Worm (Caenorhabditis elegans) whole organism, late embryonic: Measurements from ENCODE around the gene aly-3.
A peak's percentile ranks its signal among the peaks of the same experiment; 100 is the strongest.

Source experiments
- K02D7.2 ChIP-seq: sonication (generic microtip); optimal IDR thresholded peaks from 2 replicates; lab custom pipeline; 2017; ENCODE audit warnings: mild to moderate bottlenecking, missing genetic modification characterization, missing compliant biosample characterization
- ama-1 ChIP-seq: fragments of 150-350 bp; optimal IDR thresholded peaks from 2 replicates; lab custom pipeline; 2014
- ceh-14 ChIP-seq: sonication (generic microtip); optimal IDR thresholded peaks from 2 replicates; lab custom pipeline; 2016; ENCODE audit warnings: missing genotype, missing genetic modification characterization, missing compliant biosample characterization
- ceh-19 ChIP-seq: fragments of 200-800 bp; sonication (Bioruptor generic); optimal IDR thresholded peaks from 2 replicates; lab custom pipeline; 2018; ENCODE audit warnings: mild to moderate bottlenecking, missing genetic modification characterization, missing compliant biosample characterization
- ceh-2 ChIP-seq: sonication (generic microtip); optimal IDR thresholded peaks from 2 replicates; lab custom pipeline; 2016; ENCODE audit warnings: missing genotype, missing genetic modification characterization, missing compliant biosample characterization
- ceh-22 ChIP-seq: sonication (generic microtip); optimal IDR thresholded peaks from 2 replicates; lab custom pipeline; 2017; ENCODE audit warnings: missing biosample characterization, missing genetic modification characterization
- ceh-30 ChIP-seq: fragments of 150-350 bp; optimal IDR thresholded peaks from 2 replicates; lab custom pipeline; 2014; ENCODE audit warnings: missing biosample characterization, missing genetic modification characterization
- ceh-31 ChIP-seq: sonication (generic microtip); optimal IDR thresholded peaks from 2 replicates; lab custom pipeline; 2016; ENCODE audit warnings: missing genetic modification characterization, missing compliant biosample characterization
- ceh-34 ChIP-seq: sonication (generic microtip); optimal IDR thresholded peaks from 2 replicates; lab custom pipeline; 2016; ENCODE audit warnings: mild to moderate bottlenecking, missing genetic modification characterization, missing compliant biosample characterization
- ceh-48 ChIP-seq: sonication (generic microtip); optimal IDR thresholded peaks from 2 replicates; lab custom pipeline; 2016; ENCODE audit warnings: missing genetic modification characterization, inconsistent platforms, missing compliant biosample characterization
- ceh-6 ChIP-seq: fragments of 200-800 bp; sonication (Bioruptor generic); optimal IDR thresholded peaks from 2 replicates; lab custom pipeline; 2018; ENCODE audit warnings: mild to moderate bottlenecking, missing genetic modification characterization, missing compliant biosample characterization
- dmd-4 ChIP-seq: sonication (generic microtip); optimal IDR thresholded peaks from 2 replicates; lab custom pipeline; 2016; ENCODE audit warnings: borderline replicate concordance, missing genetic modification characterization, missing compliant biosample characterization
- dve-1 ChIP-seq: sonication (generic microtip); optimal IDR thresholded peaks from 2 replicates; lab custom pipeline; 2017; ENCODE audit warnings: antibody characterized with exemption, mild to moderate bottlenecking, missing genetic modification characterization, missing compliant biosample characterization
- elt-2 ChIP-seq: sonication (generic microtip); optimal IDR thresholded peaks from 2 replicates; lab custom pipeline; 2016; ENCODE audit warnings: missing genetic modification reagents, missing genetic modification characterization, missing compliant biosample characterization
- fkh-10 ChIP-seq: fragments of 150-350 bp; optimal IDR thresholded peaks from 2 replicates; lab custom pipeline; 2014; ENCODE audit warnings: missing biosample characterization, missing genetic modification reagents, missing genetic modification characterization
- hlh-15 ChIP-seq: sonication (generic microtip); optimal IDR thresholded peaks from 2 replicates; lab custom pipeline; 2016; ENCODE audit warnings: missing genetic modification characterization, missing compliant biosample characterization
- hlh-8 ChIP-seq: sonication (generic microtip); optimal IDR thresholded peaks from 2 replicates; lab custom pipeline; 2016; ENCODE audit warnings: missing genotype, missing genetic modification characterization, missing compliant biosample characterization
- lim-6 ChIP-seq: sonication (generic microtip); optimal IDR thresholded peaks from 2 replicates; lab custom pipeline; 2016; ENCODE audit warnings: missing genetic modification characterization, missing compliant biosample characterization
- lin-11 ChIP-seq: fragments of 200-800 bp; sonication (Bioruptor generic); optimal IDR thresholded peaks from 2 replicates; lab custom pipeline; 2018; ENCODE audit warnings: mild to moderate bottlenecking, missing genetic modification characterization, missing compliant biosample characterization
- nfya-1 ChIP-seq: sonication (generic microtip); optimal IDR thresholded peaks from 2 replicates; lab custom pipeline; 2017; ENCODE audit warnings: missing genetic modification characterization, mild to moderate bottlenecking, missing compliant biosample characterization, antibody characterized with exemption, moderate library complexity
- nhr-232 ChIP-seq: sonication (generic microtip); optimal IDR thresholded peaks from 2 replicates; lab custom pipeline; 2016; ENCODE audit warnings: missing genetic modification characterization, missing compliant biosample characterization
- pag-3 ChIP-seq: sonication (generic microtip); optimal IDR thresholded peaks from 2 replicates; lab custom pipeline; 2016; ENCODE audit warnings: missing compliant biosample characterization, missing genetic modification characterization, borderline replicate concordance
- pax-1 ChIP-seq: fragments of 150-350 bp; optimal IDR thresholded peaks from 2 replicates; lab custom pipeline; 2014; ENCODE audit warnings: missing biosample characterization, missing genetic modification characterization
- pha-2 ChIP-seq: sonication (generic microtip); optimal IDR thresholded peaks from 2 replicates; lab custom pipeline; 2017; ENCODE audit warnings: mild to moderate bottlenecking, missing genetic modification characterization, missing compliant biosample characterization
- pqm-1 ChIP-seq: sonication (generic microtip); optimal IDR thresholded peaks from 2 replicates; lab custom pipeline; 2016; ENCODE audit warnings: missing genetic modification characterization, missing compliant biosample characterization
- pros-1 ChIP-seq: fragments of 150-350 bp; optimal IDR thresholded peaks from 2 replicates; lab custom pipeline; 2014; ENCODE audit warnings: missing biosample characterization, missing genetic modification reagents, missing genetic modification characterization
- ref-2 ChIP-seq: sonication (generic microtip); optimal IDR thresholded peaks from 2 replicates; lab custom pipeline; 2016; ENCODE audit warnings: missing genetic modification characterization, missing compliant biosample characterization
- syd-9 ChIP-seq: sonication (generic microtip); optimal IDR thresholded peaks from 2 replicates; lab custom pipeline; 2016; ENCODE audit warnings: mild to moderate bottlenecking, missing genetic modification characterization, moderate library complexity, missing compliant biosample characterization
- tbx-2 ChIP-seq: sonication (generic microtip); optimal IDR thresholded peaks from 2 replicates; lab custom pipeline; 2016; ENCODE audit warnings: missing genetic modification characterization, missing compliant biosample characterization
- unc-3 ChIP-seq, 2 experiments: fragments of 200-800 bp in 1 of 2; sonication (Bioruptor generic) in 1 of 2; sonication (generic microtip) in 1 of 2; conservative IDR thresholded peaks in 1 of 2; optimal IDR thresholded peaks in 1 of 2; 2 replicates each; pipeline versions ENCODE4 v1.3.6 to Lab custom; 2016 to 2022; ENCODE audit warnings: missing compliant biosample characterization in 2 of 2, missing genetic modification characterization in 2 of 2, missing genetic modification reagents in 1 of 2
- unc-55 ChIP-seq: sonication (generic microtip); optimal IDR thresholded peaks from 2 replicates; lab custom pipeline; 2017; ENCODE audit warnings: missing biosample characterization, missing genetic modification reagents, missing genetic modification characterization
- unc-86 ChIP-seq: sonication (generic microtip); optimal IDR thresholded peaks from 2 replicates; lab custom pipeline; 2016; ENCODE audit warnings: missing genetic modification characterization, missing compliant biosample characterization
- ztf-16 ChIP-seq: sonication (generic microtip); optimal IDR thresholded peaks from 2 replicates; lab custom pipeline; 2017; ENCODE audit warnings: missing genetic modification characterization, missing compliant biosample characterization

aly-3 gene

ce11 chrIV:12086498-12086897 lies 36.6 kb upstream of the aly-3 start (continued):
- TF ChIP-seq ceh-22 (tag; lab: Kevin White, UChicago), result no peak
- TF ChIP-seq ceh-31 (tag; lab: Kevin White, UChicago), result peak; percentile 23
- peak; percentile 36 for TF ChIP-seq ceh-48 (tag; lab: Kevin White, UChicago)
- peak; percentile 38 for TF ChIP-seq hlh-15
- no peak for TF ChIP-seq fkh-10 (GFP tag; lab: Kevin White, UChicago)
- TF ChIP-seq lin-11 (tag; lab: Kevin White, UChicago), result peak; percentile 46
- peak; percentile 30 for TF ChIP-seq syd-9
- TF ChIP-seq ceh-2 (tag; lab: Kevin White, UChicago), result peak; percentile 65
- peak; percentile 36 for TF ChIP-seq ceh-19 (GFP tag; lab: Kevin White, UChicago)
- no peak for TF ChIP-seq unc-3 (GFP tag; conservative IDR thresholded peaks at IDR 0.05; lab: Robert Waterston, UW)
- TF ChIP-seq unc-3 (tag; optimal IDR thresholded peaks at IDR 0.05; lab: Kevin White, UChicago), result peak; percentile 4
- TF ChIP-seq pag-3 (tag; lab: Kevin White, UChicago), result no peak
- TF ChIP-seq ceh-30 (tag; lab: Kevin White, UChicago), result no peak
- peak; percentile 61 for TF ChIP-seq tbx-2 (tag; lab: Kevin White, UChicago)
- TF ChIP-seq pha-2 (tag; lab: Kevin White, UChicago), result peak; percentile 60
- TF ChIP-seq, all 69 proteins: peak for 41

DNA sequence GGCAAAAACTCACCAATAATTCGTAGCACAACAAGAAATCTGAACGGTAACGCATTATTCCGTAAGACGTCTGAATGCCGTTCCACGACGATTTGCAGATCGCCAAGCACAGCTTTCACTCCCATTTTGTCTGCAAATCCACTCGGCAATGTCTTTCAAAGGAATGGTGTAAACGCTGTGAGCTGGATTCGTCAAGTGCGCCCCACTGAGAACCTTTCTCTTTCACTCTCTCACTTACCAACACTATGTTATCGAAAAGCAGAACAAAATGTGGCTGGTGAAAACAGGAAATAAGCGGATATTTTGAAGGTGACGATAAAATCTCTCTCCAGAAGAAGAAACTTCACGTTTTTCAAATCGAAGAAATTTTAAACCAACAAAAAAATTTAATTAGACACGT lies 34.2 kb upstream of the aly-3 start:
- TF ChIP-seq hlh-8, result no peak
- no peak for TF ChIP-seq lim-6 (tag; lab: Kevin White, UChicago)
- TF ChIP-seq ceh-14, result no peak
- no peak for TF ChIP-seq ceh-6 (GFP tag; lab: Kevin White, UChicago)
- peak; percentile 52 for TF ChIP-seq nfya-1 (tag; lab: Kevin White, UChicago)
- TF ChIP-seq ceh-31 (tag; lab: Kevin White, UChicago), result peak; percentile 35
- peak; percentile 73 for TF ChIP-seq ama-1

DNA sequence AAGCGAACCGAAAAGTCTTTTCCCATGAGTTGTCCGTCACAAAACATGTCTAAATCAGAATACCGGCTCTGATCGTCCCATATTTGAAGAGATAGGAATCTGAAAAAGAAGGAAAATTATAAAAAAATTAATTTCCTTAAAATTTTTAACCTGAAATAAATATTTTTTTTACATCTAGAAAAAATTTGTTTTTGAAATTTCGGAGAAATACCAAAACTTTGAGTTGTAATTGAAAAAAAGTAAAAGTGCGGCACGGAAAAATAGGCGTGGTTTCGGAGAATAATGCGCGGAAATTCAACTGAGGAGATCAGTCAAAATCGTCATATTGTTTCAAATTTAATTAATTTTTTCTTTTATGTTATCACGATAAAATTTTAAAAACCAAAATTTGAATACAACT lies 33.5 kb upstream of the aly-3 start, which contains the start of gene F11A10.6:
Gene F11A10.6 (minus strand): TSS at position 101 of the 400 bp plus-strand sequence.
- TF ChIP-seq ceh-48 (tag; lab: Kevin White, UChicago) (no peak), pros-1 (tag; lab: Kevin White, UChicago) (no peak), K02D7.2 (no peak), nfya-1 (tag; lab: Kevin White, UChicago) (no peak), elt-2 (tag; lab: Kevin White, UChicago) (no peak), pax-1 (no peak), lim-6 (tag; lab: Kevin White, UChicago) (no peak), dmd-4 (tag; lab: Kevin White, UChicago) (no peak)

DNA sequence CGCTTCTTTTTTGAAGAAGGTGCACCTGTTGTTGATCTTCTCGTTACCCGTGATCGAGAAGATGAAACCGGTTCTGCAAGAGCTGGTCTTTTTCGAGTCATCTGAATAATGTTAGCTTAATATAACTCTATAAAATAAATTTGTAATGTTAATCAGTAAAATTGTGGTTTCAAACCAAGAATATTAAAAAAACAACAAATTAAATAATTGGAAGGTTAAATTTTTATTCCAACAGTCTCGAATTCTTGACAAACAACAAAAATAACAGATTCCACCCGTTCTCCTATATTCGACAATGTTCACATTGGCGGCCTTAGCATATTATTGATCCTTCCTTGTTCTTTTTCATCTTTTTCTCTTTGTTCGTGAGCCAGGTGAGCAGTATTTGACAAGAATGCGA lies 31.0 kb upstream of the aly-3 start, which contains the start of gene mig-32:
Gene mig-32 (minus strand): TSS at position 101 of the 400 bp plus-strand sequence.
- TF ChIP-seq dve-1 (no peak), ceh-34 (tag; lab: Kevin White, UChicago) (no peak), ceh-14 (no peak), pqm-1 (tag; lab: Kevin White, UChicago) (no peak), ceh-22 (tag; lab: Kevin White, UChicago) (no peak), ceh-19 (GFP tag; lab: Kevin White, UChicago) (no peak), ama-1 (no peak), ztf-16 (tag; lab: Kevin White, UChicago) (no peak), ceh-31 (tag; lab: Kevin White, UChicago) (no peak), unc-86 (tag; lab: Kevin White, UChicago) (no peak), nhr-232 (tag; lab: Kevin White, UChicago) (no peak), unc-55 (no peak)
- TF ChIP-seq, all 69 proteins: peak for 0

DNA sequence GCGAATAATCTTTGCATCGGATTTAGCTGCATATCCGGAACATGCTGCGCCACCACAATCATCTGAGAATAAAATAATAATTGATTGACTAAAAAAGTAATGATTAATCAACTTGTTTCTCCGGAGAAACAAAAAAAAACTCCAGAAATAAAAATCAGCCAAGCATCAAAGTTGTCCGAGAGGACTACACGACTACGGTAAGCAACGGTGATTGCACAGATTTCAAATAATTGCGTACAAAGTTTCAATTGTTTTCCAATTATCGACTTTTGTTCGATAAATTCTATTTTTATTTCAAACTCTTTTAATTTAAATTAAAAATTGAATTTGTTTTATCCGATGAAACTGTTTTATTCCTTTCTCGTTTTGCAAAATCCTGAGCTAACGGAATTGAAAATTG lies 29.7 kb upstream of the aly-3 start, which contains the start of gene cpsf-4:
Gene cpsf-4 (minus strand): TSS at position 62 of the 400 bp plus-strand sequence.
- TF ChIP-seq ceh-31 (tag; lab: Kevin White, UChicago), result no peak
- TF ChIP-seq ref-2 (tag; lab: Kevin White, UChicago), result no peak
- no peak for TF ChIP-seq dmd-4 (tag; lab: Kevin White, UChicago)
- TF ChIP-seq pax-1, result no peak
- TF ChIP-seq ceh-22 (tag; lab: Kevin White, UChicago), result no peak
